Fruit fly (Drosophila melanogaster) whole organism, wandering third instar larva: ENCODE data around the gene CG14644.

Experiments
- Abd-B ChIP-seq: fragments of >200 bp; optimal IDR thresholded peaks from 2 replicates; lab custom pipeline; 2017; ENCODE audit warnings: missing biosample characterization, missing genetic modification characterization
- CG9705 ChIP-seq: fragments of 200-800 bp; sonication (Bioruptor generic); optimal IDR thresholded peaks from 2 replicates; lab custom pipeline; 2018; ENCODE audit warnings: missing biosample characterization, mild to moderate bottlenecking, missing genetic modification characterization
- Dfd ChIP-seq: fragments of >200 bp; optimal IDR thresholded peaks from 2 replicates; lab custom pipeline; 2017; ENCODE audit warnings: missing biosample characterization, missing genetic modification characterization
- GATAd ChIP-seq: sonication (Bioruptor generic); optimal IDR thresholded peaks from 2 replicates; lab custom pipeline; 2016; ENCODE audit warnings: missing biosample characterization, missing genetic modification characterization
- Hnf4 ChIP-seq: fragments of 200-800 bp; sonication (Bioruptor generic); optimal IDR thresholded peaks from 2 replicates; lab custom pipeline; 2016; ENCODE audit warnings: missing biosample characterization, mild to moderate bottlenecking, missing genetic modification characterization
- Mio ChIP-seq: sonication (Bioruptor generic); optimal IDR thresholded peaks from 2 replicates; lab custom pipeline; 2016; ENCODE audit warnings: missing biosample characterization, missing genetic modification characterization
- Myc ChIP-seq: fragments of >200 bp; optimal IDR thresholded peaks from 2 replicates; lab custom pipeline; 2017
- Rel ChIP-seq, 2 experiments: fragments of 200-800 bp; sonication (Bioruptor generic) in 1 of 2; optimal IDR thresholded peaks; 2 replicates in 1 of 2; 3 replicates in 1 of 2; lab custom pipeline; 2016 to 2019; ENCODE audit warnings: mild to moderate bottlenecking in 2 of 2, missing biosample characterization in 2 of 2, missing genetic modification characterization in 2 of 2, moderate library complexity in 1 of 2
- h ChIP-seq: fragments of 200-800 bp; sonication (Bioruptor generic); optimal IDR thresholded peaks from 3 replicates; lab custom pipeline; 2016; ENCODE audit warnings: missing biosample characterization, mild to moderate bottlenecking, missing genetic modification characterization
- jim ChIP-seq: fragments of 175-275, 200-325 bp; sonication (Bioruptor generic); optimal IDR thresholded peaks from 2 replicates; lab custom pipeline; 2016; ENCODE audit warnings: missing biosample characterization, mild to moderate bottlenecking, missing genetic modification characterization
- pan ChIP-seq: fragments of >200 bp; optimal IDR thresholded peaks from 2 replicates; lab custom pipeline; 2017
- sage ChIP-seq: fragments of 200-800 bp; sonication (Bioruptor generic); optimal IDR thresholded peaks from 2 replicates; lab custom pipeline; 2016; ENCODE audit warnings: missing biosample characterization, mild to moderate bottlenecking, missing genetic modification characterization

DNA sequence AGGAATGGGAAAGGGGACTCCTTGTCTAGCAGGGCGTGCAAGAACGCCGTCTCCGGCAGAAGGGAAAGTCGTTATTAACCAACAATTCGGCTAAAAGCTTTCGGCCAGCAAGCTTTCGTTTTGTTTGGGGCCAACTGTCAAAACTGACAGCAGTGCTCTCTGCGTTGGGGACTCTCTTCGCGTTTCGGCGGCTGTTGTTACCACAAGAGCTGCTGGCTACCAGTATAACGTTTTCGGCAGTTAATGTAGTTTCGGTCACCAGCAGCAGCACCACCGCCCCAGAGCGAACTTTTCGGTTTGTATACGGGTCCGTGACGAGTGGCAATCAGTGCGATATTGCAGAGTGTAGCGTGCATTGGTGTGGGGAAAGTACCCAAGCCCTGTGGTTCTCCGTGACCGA lies 27.2 kb upstream of the CG14644 start, which contains the start of gene cpx:
- TF ChIP-seq Abd-B (GFP tag; lab: Kevin White, UChicago) (no peak), jim (GFP tag; lab: Kevin White, UChicago) (no peak), Hnf4 (GFP tag; lab: Kevin White, UChicago) (no peak), Mio (GFP tag; lab: Kevin White, UChicago) (no peak), GATAd (GFP tag; lab: Kevin White, UChicago) (no peak), Myc (lab: Kevin White, UChicago) (no peak), sage (no peak), CG9705 (GFP tag; lab: Kevin White, UChicago) (no peak), Rel (GFP tag; optimal IDR thresholded peaks at IDR 0.05; lab: Kevin White, UChicago) (no peak), Rel (tag; optimal IDR thresholded peaks at IDR 0.05; lab: Kevin White, UChicago) (no peak), h (no peak), Dfd (GFP tag; lab: Kevin White, UChicago) (no peak), pan (lab: Kevin White, UChicago) (no peak)
